Worm (Caenorhabditis elegans) whole organism, L4 larva: Measurements from ENCODE around the gene ceh-43.

ENCODE experiments used
- ama-1 ChIP-seq: fragments of 150-350 bp; optimal IDR thresholded peaks from 2 replicates; lab custom pipeline; 2014; ENCODE audit warnings: inconsistent platforms, mixed read lengths
- ceh-62 ChIP-seq: sonication (generic microtip); optimal IDR thresholded peaks from 2 replicates; lab custom pipeline; 2017; ENCODE audit warnings: missing biosample characterization, missing genetic modification characterization
- lin-13 ChIP-seq: fragments of 150-350 bp; optimal IDR thresholded peaks from 2 replicates; lab custom pipeline; 2014; ENCODE audit warnings: missing biosample characterization, missing genetic modification reagents, missing genetic modification characterization
- madf-5 ChIP-seq, 2 experiments: fragments of 200-800 bp; sonication (Bioruptor generic); IDR thresholded peaks; 2 replicates each; pipeline ENCODE4 v1.3.6; 2022; ENCODE audit warnings: missing compliant biosample characterization in 2 of 2, missing genetic modification characterization in 2 of 2
- nhr-237 ChIP-seq: sonication (generic microtip); optimal IDR thresholded peaks from 2 replicates; lab custom pipeline; 2017; ENCODE audit warnings: missing biosample characterization, missing genetic modification characterization
- nhr-77 ChIP-seq: fragments of 150-350 bp; optimal IDR thresholded peaks from 2 replicates; lab custom pipeline; 2014; ENCODE audit warnings: missing biosample characterization, missing genetic modification characterization

- no peak for TF ChIP-seq ama-1 (lab: Kevin White, UChicago)
- no peak for TF ChIP-seq ceh-62
- TF ChIP-seq nhr-77: no peak
- TF ChIP-seq madf-5 (GFP tag; IDR thresholded peaks at IDR 0.05; lab: Robert Waterston, UW): no peak
- TF ChIP-seq nhr-237: no peak
- no peak for TF ChIP-seq lin-13 (GFP tag; lab: Kevin White, UChicago)
These were observed 18.6 kb upstream of the ceh-43 start for ce11 chrIII:4468390-4468789.
